Worm (Caenorhabditis elegans) whole organism, L1 larva: Measurements from ENCODE around the gene Y43F8B.12.
A peak's percentile ranks its signal among the peaks of the same experiment; 100 is the strongest.

Source experiments
- F16B12.6 ChIP-seq: fragments of 150-350 bp; optimal IDR thresholded peaks from 2 replicates; lab custom pipeline; 2014; ENCODE audit warnings: missing biosample characterization, missing genetic modification characterization
- Y116A8C.19 ChIP-seq: sonication (generic microtip); optimal IDR thresholded peaks from 2 replicates; lab custom pipeline; 2016; ENCODE audit warnings: missing compliant biosample characterization, missing genetic modification characterization, borderline replicate concordance
- alr-1 ChIP-seq: fragments of 200-800 bp; sonication (Bioruptor generic); optimal IDR thresholded peaks from 2 replicates; lab custom pipeline; 2018; ENCODE audit warnings: borderline replicate concordance, mild to moderate bottlenecking, missing genetic modification characterization, missing compliant biosample characterization
- ceh-63 ChIP-seq: fragments of 200-800 bp; sonication (Bioruptor generic); optimal IDR thresholded peaks from 2 replicates; lab custom pipeline; 2018; ENCODE audit warnings: mild to moderate bottlenecking, missing genetic modification characterization, missing compliant biosample characterization
- ces-1 ChIP-seq: fragments of 150-350 bp; optimal IDR thresholded peaks from 2 replicates; lab custom pipeline; 2014; ENCODE audit warnings: missing biosample characterization, missing genetic modification reagents, missing genetic modification characterization
- dsc-1 ChIP-seq: sonication (generic microtip); optimal IDR thresholded peaks from 2 replicates; lab custom pipeline; 2016; ENCODE audit warnings: mild to moderate bottlenecking, missing genetic modification characterization, missing compliant biosample characterization
- egl-27 ChIP-seq, 2 experiments: fragments of 150-350 bp in 1 of 2; sonication (generic microtip); optimal IDR thresholded peaks; 3 replicates each; lab custom pipeline; 2017 to 2018; ENCODE audit warnings: missing biosample characterization in 2 of 2, missing genetic modification characterization in 2 of 2, missing genetic modification reagents in 2 of 2
- elt-3 ChIP-seq, 6 experiments: fragments of 150-350 bp in 1 of 6; sonication (generic microtip); optimal IDR thresholded peaks; 2 replicates each; lab custom pipeline; 2017 to 2018; ENCODE audit warnings: missing biosample characterization in 6 of 6, missing genetic modification characterization in 6 of 6, inconsistent platforms in 1 of 6
- ets-5 ChIP-seq: fragments of 200-800 bp; sonication (Bioruptor generic); IDR thresholded peaks from 2 replicates; pipeline ENCODE4 v1.3.6; 2022; ENCODE audit warnings: missing genetic modification characterization, missing compliant biosample characterization
- fkh-8 ChIP-seq: sonication (generic microtip); optimal IDR thresholded peaks from 2 replicates; lab custom pipeline; 2016; ENCODE audit warnings: mild to moderate bottlenecking, missing genetic modification characterization, missing compliant biosample characterization
- hpl-2 ChIP-seq: fragments of 150-350 bp; optimal IDR thresholded peaks from 2 replicates; lab custom pipeline; 2014; ENCODE audit warnings: missing biosample characterization, missing genetic modification reagents, missing genetic modification characterization
- isw-1 ChIP-seq: fragments of 200-800 bp; sonication (Bioruptor generic); IDR thresholded peaks from 2 replicates; pipeline ENCODE4 v1.3.6; 2022; ENCODE audit warnings: missing genetic modification characterization, missing compliant biosample characterization
- jun-1 ChIP-seq: fragments of 150-350 bp; optimal IDR thresholded peaks from 2 replicates; lab custom pipeline; 2014; ENCODE audit warnings: missing biosample characterization, missing genetic modification reagents, missing genetic modification characterization
- lin-13 ChIP-seq: fragments of 150-350 bp; optimal IDR thresholded peaks from 2 replicates; lab custom pipeline; 2014; ENCODE audit warnings: missing biosample characterization, missing genetic modification reagents, missing genetic modification characterization
- lin-14 ChIP-seq: fragments of 200-800 bp; sonication (Bioruptor generic); optimal IDR thresholded peaks from 2 replicates; lab custom pipeline; 2018; ENCODE audit warnings: mild to moderate bottlenecking, missing genetic modification characterization, moderate library complexity, missing compliant biosample characterization
- lin-39 ChIP-seq: fragments of 150-350 bp; optimal IDR thresholded peaks from 2 replicates; lab custom pipeline; 2014; ENCODE audit warnings: missing biosample characterization, missing genetic modification reagents, missing genetic modification characterization
- mab-9 ChIP-seq: fragments of 200-800 bp; sonication (Bioruptor generic); IDR thresholded peaks from 2 replicates; pipeline ENCODE4 v1.3.6; 2022; ENCODE audit warnings: missing genetic modification reagents, missing genetic modification characterization, missing compliant biosample characterization
- mdl-1 ChIP-seq, 2 experiments: fragments of 150-350 bp; optimal IDR thresholded peaks; 2 replicates each; lab custom pipeline; 2014 to 2017; ENCODE audit warnings: missing biosample characterization in 2 of 2, missing genetic modification characterization in 2 of 2, inconsistent platforms in 1 of 2
- mef-2 ChIP-seq: fragments of 150-350 bp; optimal IDR thresholded peaks from 2 replicates; lab custom pipeline; 2014; ENCODE audit warnings: missing biosample characterization, missing genetic modification characterization
- nhr-237 ChIP-seq: fragments of 150-350 bp; optimal IDR thresholded peaks from 2 replicates; lab custom pipeline; 2014; ENCODE audit warnings: missing biosample characterization, missing genetic modification characterization
- nhr-71 ChIP-seq: sonication (generic microtip); optimal IDR thresholded peaks from 2 replicates; lab custom pipeline; 2016; ENCODE audit warnings: mild to moderate bottlenecking, missing genetic modification characterization, moderate library complexity, missing compliant biosample characterization
- nhr-76 ChIP-seq: sonication (generic microtip); optimal IDR thresholded peaks from 2 replicates; lab custom pipeline; 2017; ENCODE audit warnings: missing biosample characterization, missing genetic modification characterization
- nhr-85 ChIP-seq: sonication (generic microtip); peaks from one replicate; lab custom pipeline; 2016; ENCODE audit warnings: missing genetic modification characterization, inconsistent platforms, missing compliant biosample characterization
- nhr-90 ChIP-seq: sonication (generic microtip); optimal IDR thresholded peaks from 2 replicates; lab custom pipeline; 2016; ENCODE audit warnings: mild to moderate bottlenecking, missing genetic modification characterization, missing compliant biosample characterization; ENCODE audit not compliant: poor library complexity
- pqm-1 ChIP-seq: sonication (generic microtip); optimal IDR thresholded peaks from 3 replicates; lab custom pipeline; 2017; ENCODE audit warnings: missing biosample characterization, missing genetic modification characterization
- rnt-1 ChIP-seq: sonication (generic microtip); optimal IDR thresholded peaks from 2 replicates; lab custom pipeline; 2016; ENCODE audit warnings: mild to moderate bottlenecking, missing genetic modification characterization, moderate library complexity, missing compliant biosample characterization
- skn-1 ChIP-seq: fragments of 150-350 bp; optimal IDR thresholded peaks from 2 replicates; lab custom pipeline; 2014; ENCODE audit warnings: missing biosample characterization, missing genetic modification characterization
- snu-23 ChIP-seq: sonication (generic microtip); optimal IDR thresholded peaks from 2 replicates; lab custom pipeline; 2016; ENCODE audit warnings: missing genetic modification characterization, missing compliant biosample characterization
- sup-37 ChIP-seq: fragments of 200-800 bp; sonication (Bioruptor generic); optimal IDR thresholded peaks from 2 replicates; lab custom pipeline; 2018; ENCODE audit warnings: mild to moderate bottlenecking, missing genetic modification characterization, missing compliant biosample characterization
- tbx-2 ChIP-seq: sonication (generic microtip); optimal IDR thresholded peaks from 2 replicates; lab custom pipeline; 2016; ENCODE audit warnings: missing genetic modification characterization, missing compliant biosample characterization
- tlp-1 ChIP-seq: fragments of 150-350 bp; optimal IDR thresholded peaks from 2 replicates; lab custom pipeline; 2014; ENCODE audit warnings: missing biosample characterization, missing genetic modification characterization
- unc-30 ChIP-seq: sonication (generic microtip); optimal IDR thresholded peaks from 2 replicates; lab custom pipeline; 2017; ENCODE audit warnings: missing biosample characterization, missing genetic modification characterization
- unc-86 ChIP-seq: sonication (generic microtip); optimal IDR thresholded peaks from 2 replicates; lab custom pipeline; 2016; ENCODE audit warnings: missing genetic modification characterization, missing compliant biosample characterization
- unc-98 ChIP-seq: fragments of 200-800 bp; sonication (Bioruptor generic); IDR thresholded peaks from 2 replicates; pipeline ENCODE4 v1.3.6; 2022; ENCODE audit warnings: missing genetic modification characterization, missing compliant biosample characterization

Gene Y43F8B.12

ce11 chrV:19477852-19478251 lies 9.7 kb downstream of the Y43F8B.12 start, which contains the start of gene Y43F8B.9:
Gene Y43F8B.9, plus strand, starts transcription at chrV:19478152.
- TF ChIP-seq rnt-1 (tag; lab: Kevin White, UChicago) (no peak), nhr-85 (tag; lab: Kevin White, UChicago) (peak; percentile 54)

ce11 chrV:19482535-19482934 lies 14.4 kb downstream of the Y43F8B.12 start, which contains the start of gene Y43F8B.22:
Gene Y43F8B.22, plus strand, starts transcription at chrV:19482835.
- no peak for TF ChIP-seq nhr-90
- TF ChIP-seq tlp-1 (tag; lab: Kevin White, UChicago) = no peak
- TF ChIP-seq skn-1 (tag; lab: Kevin White, UChicago) = no peak
- TF ChIP-seq ets-5 (GFP tag; lab: Robert Waterston, UW) = no peak
- TF ChIP-seq nhr-71 = no peak
- no peak for TF ChIP-seq tbx-2 (tag; lab: Kevin White, UChicago)
- no peak for TF ChIP-seq unc-98 (GFP tag; lab: Robert Waterston, UW)
- no peak for TF ChIP-seq mab-9 (GFP tag; lab: Robert Waterston, UW)
- no peak for TF ChIP-seq alr-1 (tag; lab: Kevin White, UChicago)
- no peak for TF ChIP-seq nhr-85 (tag; lab: Kevin White, UChicago)
- TF ChIP-seq isw-1 (GFP tag; lab: Robert Waterston, UW) = no peak
- no peak for TF ChIP-seq ceh-63 (GFP tag; lab: Kevin White, UChicago)
- TF ChIP-seq lin-39 (tag; lab: Kevin White, UChicago) = no peak
- no peak for TF ChIP-seq Y116A8C.19 (tag; lab: Kevin White, UChicago)
- no peak for TF ChIP-seq elt-3 (tag; optimal IDR thresholded peaks at IDR 0.05; lab: Kevin White, UChicago)
- no peak for TF ChIP-seq hpl-2 (GFP tag; lab: Kevin White, UChicago)
- no peak for TF ChIP-seq ces-1 (GFP tag; lab: Kevin White, UChicago)
- no peak for TF ChIP-seq nhr-76 (tag; lab: Kevin White, UChicago)

DNA sequence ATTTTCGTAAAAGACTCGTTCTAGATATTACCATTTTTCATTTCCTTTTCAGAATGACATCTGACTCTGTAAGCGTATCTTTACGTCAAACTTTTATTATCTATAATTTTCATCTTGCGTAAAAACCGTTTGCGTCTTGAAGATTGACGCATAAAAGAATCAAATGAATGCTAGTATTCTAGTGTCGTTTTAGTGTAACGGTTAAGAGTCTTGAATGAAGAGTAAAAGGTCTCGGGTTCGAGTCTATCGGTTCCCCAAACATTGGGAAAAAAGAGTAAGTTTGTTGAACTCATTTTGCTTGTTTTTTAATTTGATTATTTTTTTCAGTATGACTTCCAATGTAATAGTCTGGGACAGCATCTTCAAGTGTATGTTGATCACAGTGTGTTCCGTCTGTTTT lies 16.3 kb downstream of the Y43F8B.12 start, which contains the start of gene Y43F8B.17:
Y43F8B.17 (plus strand) TSS at position 215 of the 400 bp plus-strand sequence.
- no peak for TF ChIP-seq mdl-1 (tag; optimal IDR thresholded peaks at IDR 0.05; lab: Kevin White, UChicago)
- peak; percentile 58 for TF ChIP-seq nhr-85 (tag; lab: Kevin White, UChicago)

DNA sequence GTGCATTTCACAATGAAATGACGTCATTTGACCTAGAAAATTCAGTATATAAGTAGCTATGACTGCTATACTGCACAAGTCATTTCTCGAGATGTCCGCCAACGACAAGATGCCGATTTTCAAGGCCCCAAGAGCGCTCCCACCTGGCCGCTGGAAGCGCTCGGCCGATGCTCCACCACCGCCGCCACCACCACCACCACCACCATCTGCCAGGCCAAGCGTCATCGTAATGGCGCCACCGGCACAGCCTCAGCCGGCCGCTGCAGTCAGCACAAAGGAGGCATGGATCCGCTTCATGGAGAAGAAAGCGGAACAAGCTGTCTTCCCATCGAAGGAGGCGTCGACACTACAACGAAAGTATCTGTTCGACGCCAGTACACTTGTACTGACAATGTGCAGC lies 17.1 kb downstream of the Y43F8B.12 start, which contains the start of gene Y43F8B.28:
Y43F8B.28 (plus strand) TSS at position 59 of the 400 bp plus-strand sequence.
- TF ChIP-seq ceh-63 (GFP tag; lab: Kevin White, UChicago) (no peak), mef-2 (tag; lab: Kevin White, UChicago) (no peak), snu-23 (GFP tag; lab: Kevin White, UChicago) (no peak), sup-37 (GFP tag; lab: Kevin White, UChicago) (no peak), nhr-237 (tag; lab: Kevin White, UChicago) (no peak), fkh-8 (tag; lab: Kevin White, UChicago) (no peak), jun-1 (tag; lab: Kevin White, UChicago) (no peak), unc-30 (tag; lab: Kevin White, UChicago) (no peak), dsc-1 (no peak), egl-27 (tag; optimal IDR thresholded peaks at IDR 0.05; lab: Kevin White, UChicago) (no peak), lin-13 (GFP tag; lab: Kevin White, UChicago) (no peak), unc-86 (no peak), nhr-85 (tag; lab: Kevin White, UChicago) (no peak), rnt-1 (tag; lab: Kevin White, UChicago) (no peak), tbx-2 (tag; lab: Kevin White, UChicago) (no peak), F16B12.6 (no peak), ces-1 (GFP tag; lab: Kevin White, UChicago) (no peak), pqm-1 (tag; lab: Kevin White, UChicago) (no peak), nhr-76 (tag; lab: Kevin White, UChicago) (no peak), lin-14 (GFP tag; lab: Kevin White, UChicago) (no peak)
